Worm (Caenorhabditis elegans): ENCODE results near the gene ZC376.8.

Gene ZC376.8

ce11 chrV:14226373-14226772, 46.3 kb downstream of the ZC376.8 start, which contains the start of gene nep-21:
TSS of gene nep-21 (minus strand) at chrV:14226473.
- TF ChIP-seq B0019.2 (GFP tag; conservative IDR thresholded peaks at IDR 0.05) (no peak), F39B2.1 (GFP tag; IDR thresholded peaks at IDR 0.05) (no peak), lir-1 (GFP tag; conservative IDR thresholded peaks at IDR 0.05) (no peak), ztf-3 (GFP tag; optimal IDR thresholded peaks at IDR 0.05) (no peak), hlh-26 (GFP tag; conservative IDR thresholded peaks at IDR 0.05) (no peak), egrh-3 (GFP tag; IDR thresholded peaks at IDR 0.05) (no peak), let-607 (tag; optimal IDR thresholded peaks at IDR 0.05) (no peak), tbx-9 (tag; optimal IDR thresholded peaks at IDR 0.05; ENCODE audit: borderline replicate concordance) (no peak), aptf-2 (GFP tag; conservative IDR thresholded peaks at IDR 0.05) (no peak), lin-40 (tag; optimal IDR thresholded peaks at IDR 0.05) (no peak), Y79H2A.3 (GFP tag; conservative IDR thresholded peaks at IDR 0.05) (no peak), madf-3 (GFP tag; IDR thresholded peaks at IDR 0.05) (no peak), ets-4 (GFP tag; optimal IDR thresholded peaks at IDR 0.05) (no peak), mel-28 (tag; optimal IDR thresholded peaks at IDR 0.05; ENCODE audit: borderline replicate concordance) (no peak), xnd-1 (tag; optimal IDR thresholded peaks at IDR 0.05) (no peak)

Data from whole organism, young adult.